Worm (Caenorhabditis elegans): ENCODE data around the gene anat-1.

The anat-1 gene

ce11 chrIV:6770407-6770883 lies at the start of gene anat-1:
anat-1 (plus strand) TSS chrIV:6770833.
- TF ChIP-seq pqm-1 (tag; optimal IDR thresholded peaks at IDR 0.05): peak; percentile 73
- TF ChIP-seq lin-38 (GFP tag; IDR thresholded peaks at IDR 0.05): no peak
- TF ChIP-seq dve-1 (tag; optimal IDR thresholded peaks at IDR 0.05; ENCODE audit: insufficient read depth): peak; percentile 23
- TF ChIP-seq Y5F2A.4 (GFP tag; optimal IDR thresholded peaks at IDR 0.05): no peak
- TF ChIP-seq daf-16 (GFP tag; optimal IDR thresholded peaks at IDR 0.05): no peak
- peak; percentile 73 for TF ChIP-seq daf-16 (tag; optimal IDR thresholded peaks at IDR 0.05)
- TF ChIP-seq hmg-1.1 (GFP tag; IDR thresholded peaks at IDR 0.05): no peak
- no peak for TF ChIP-seq ceh-32 (tag; optimal IDR thresholded peaks at IDR 0.05; ENCODE audit: poor library complexity)
- no peak for TF ChIP-seq set-16 (GFP tag; IDR thresholded peaks at IDR 0.05)

ce11 chrIV:6740190-6740589 lies 30.4 kb upstream of the anat-1 start, which contains the start of gene Y73B6A.3:
Y73B6A.3 (minus strand) TSS chrIV:6740290.
- TF ChIP-seq F10B5.3 (tag; optimal IDR thresholded peaks at IDR 0.05): no peak

DNA sequence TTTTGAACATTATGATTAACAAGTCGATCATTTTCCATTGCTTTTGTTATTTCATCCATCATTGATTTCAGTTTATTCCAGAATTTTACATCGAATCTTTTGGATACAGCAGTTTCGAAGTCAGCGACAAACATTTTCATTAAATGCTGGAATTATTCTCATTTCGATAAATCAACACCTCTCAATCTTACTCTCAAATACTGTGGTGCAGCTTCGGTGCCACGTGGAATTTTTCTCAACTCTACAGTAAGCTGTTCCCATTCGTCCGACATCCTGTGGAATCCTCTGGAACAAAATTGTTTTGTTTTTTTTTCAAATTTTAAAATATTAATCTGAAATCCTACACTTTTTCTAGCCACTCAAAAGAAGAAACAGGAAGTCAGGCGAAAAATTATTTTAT lies 28.5 kb upstream of the anat-1 start, which contains the start of gene smg-7:
smg-7 (minus strand) TSS at position 285 of the 400 bp plus-strand sequence.
- TF ChIP-seq hlh-30 (tag; optimal IDR thresholded peaks at IDR 0.05; ENCODE audit: insufficient read depth) (no peak), aha-1 (tag) (peak; percentile 88), unc-62 (GFP tag; optimal IDR thresholded peaks at IDR 0.05 in 1 of 2) (peak in 1 of 2 experiments; percentile 85), unc-62 (tag; optimal IDR thresholded peaks at IDR 0.05) (no peak), D1046.2 (GFP tag; IDR thresholded peaks at IDR 0.05) (no peak), ama-1 (optimal IDR thresholded peaks at IDR 0.05) (peak; percentile 60), tra-1 (GFP tag; IDR thresholded peaks at IDR 0.05) (0 out of 2 replicates have a peak, but pooled peaks have one; percentile 12)

ce11 chrIV:6747083-6747482 lies 23.6 kb upstream of the anat-1 start:
- TF ChIP-seq ceh-28 (tag; optimal IDR thresholded peaks at IDR 0.05) (no peak), unc-62 (GFP tag; optimal IDR thresholded peaks at IDR 0.05 in 1 of 2) (peak in 1 of 2 experiments; percentile 71), unc-62 (tag; optimal IDR thresholded peaks at IDR 0.05) (no peak), snpc-1.2 (GFP tag; IDR thresholded peaks at IDR 0.05) (0 out of 2 replicates have a peak, but pooled peaks have one; percentile 6), egl-27 (tag; optimal IDR thresholded peaks at IDR 0.05) (no peak)

- TF ChIP-seq dve-1 (tag; optimal IDR thresholded peaks at IDR 0.05; ENCODE audit: insufficient read depth): peak; percentile 32
- TF ChIP-seq attf-4 (tag; optimal IDR thresholded peaks at IDR 0.05): no peak
- TF ChIP-seq snpc-1.2 (GFP tag; IDR thresholded peaks at IDR 0.05): 0 out of 2 replicates have a peak, but pooled peaks have one; percentile 56
- 0 out of 2 replicates have a peak, but pooled peaks have one; percentile 12 for TF ChIP-seq ZK337.2 (GFP tag; IDR thresholded peaks at IDR 0.05)
- peak in 1 of 2 experiments; percentile 66 for TF ChIP-seq hif-1 (tag; optimal IDR thresholded peaks at IDR 0.05)
- TF ChIP-seq daf-19 (GFP tag; conservative IDR thresholded peaks at IDR 0.05): no peak
- TF ChIP-seq pha-4 (GFP tag; IDR thresholded peaks at IDR 0.05): no peak
- TF ChIP-seq pha-4 (tag; optimal IDR thresholded peaks at IDR 0.05): peak; percentile 11
- TF ChIP-seq dmd-9 (GFP tag; IDR thresholded peaks at IDR 0.05): 0 out of 2 replicates have a peak, but pooled peaks have one; percentile 8
- 0 out of 2 replicates have a peak, but pooled peaks have one; percentile 37 for TF ChIP-seq lin-38 (GFP tag; IDR thresholded peaks at IDR 0.05)
- TF ChIP-seq hlh-30 (tag; optimal IDR thresholded peaks at IDR 0.05; ENCODE audit: insufficient read depth): peak; percentile 12
- no peak for TF ChIP-seq vab-7 (GFP tag; IDR thresholded peaks at IDR 0.05)
- TF ChIP-seq lsy-2 (tag; optimal IDR thresholded peaks at IDR 0.05): peak in 1 of 2 experiments; percentile 52
- peak; percentile 26 for TF ChIP-seq dpl-1 (GFP tag; optimal IDR thresholded peaks at IDR 0.05)
- TF ChIP-seq mes-2 (tag; optimal IDR thresholded peaks at IDR 0.05; ENCODE audit: poor library complexity, severe bottlenecking): peak; percentile 95
- TF ChIP-seq unc-130 (GFP tag; optimal IDR thresholded peaks at IDR 0.05): peak; percentile 63
- no peak for TF ChIP-seq sdz-12 (GFP tag; optimal IDR thresholded peaks at IDR 0.05)
- TF ChIP-seq nhr-25 (tag; optimal IDR thresholded peaks at IDR 0.05; ENCODE audit: borderline replicate concordance, insufficient read depth): peak; percentile 35
- peak; percentile 0 for TF ChIP-seq aha-1 (tag)
These were observed 23.0 kb upstream of the anat-1 start for ce11 chrIV:6747652-6748051.
